Fruit fly (Drosophila melanogaster) whole organism, adult: ENCODE results near the gene mbo.

Experiments used
- CG11617 ChIP-seq: fragments of 200-800 bp; sonication (Bioruptor generic); optimal IDR thresholded peaks from 2 replicates; lab custom pipeline; 2017; ENCODE audit warnings: mild to moderate bottlenecking, missing biosample characterization, missing genetic modification reagents, missing genetic modification characterization
- CG12768 ChIP-seq: fragments of 200-800 bp; sonication (Bioruptor generic); optimal IDR thresholded peaks from 2 replicates; lab custom pipeline; 2017; ENCODE audit warnings: missing biosample characterization, missing genetic modification characterization, mild to moderate bottlenecking, moderate library complexity, missing genetic modification reagents
- CG14711 ChIP-seq: fragments of 200-800 bp; sonication (Bioruptor generic); optimal IDR thresholded peaks from 2 replicates; lab custom pipeline; 2018; ENCODE audit warnings: missing biosample characterization, mild to moderate bottlenecking, missing genetic modification characterization, moderate library complexity
- CG1620 ChIP-seq: fragments of 200-800 bp; sonication (Bioruptor generic); optimal IDR thresholded peaks from 2 replicates; lab custom pipeline; 2016; ENCODE audit warnings: missing biosample characterization, missing genetic modification characterization
- CG33017 ChIP-seq: fragments of 200-800 bp; sonication (Bioruptor generic); optimal IDR thresholded peaks from 2 replicates; lab custom pipeline; 2018; ENCODE audit warnings: missing biosample characterization, mild to moderate bottlenecking, missing genetic modification characterization, moderate library complexity
- CG5204 ChIP-seq: fragments of 200-800 bp; sonication (Bioruptor generic); optimal IDR thresholded peaks from 2 replicates; lab custom pipeline; 2016; ENCODE audit warnings: missing biosample characterization, missing genetic modification characterization
- CG7045 ChIP-seq: fragments of 200-800 bp; sonication (Bioruptor generic); optimal IDR thresholded peaks from 2 replicates; lab custom pipeline; 2017; ENCODE audit warnings: missing biosample characterization, mild to moderate bottlenecking, missing genetic modification characterization
- CG7101 ChIP-seq: fragments of 200-800 bp; sonication (Bioruptor generic); optimal IDR thresholded peaks from 2 replicates; lab custom pipeline; 2018; ENCODE audit warnings: missing biosample characterization, mild to moderate bottlenecking, missing genetic modification characterization, moderate library complexity
- Clk ChIP-seq: fragments of 200-800 bp; sonication (Bioruptor generic); optimal IDR thresholded peaks from 2 replicates; lab custom pipeline; 2017; ENCODE audit warnings: missing biosample characterization, missing genetic modification characterization
- Crg-1 ChIP-seq: fragments of 200-800 bp; sonication (Bioruptor generic); optimal IDR thresholded peaks from 2 replicates; lab custom pipeline; 2016; ENCODE audit warnings: missing biosample characterization, missing genetic modification characterization
- Hr96 ChIP-seq: fragments of 200-800 bp; sonication (Bioruptor generic); optimal IDR thresholded peaks from 2 replicates; lab custom pipeline; 2016; ENCODE audit warnings: missing biosample characterization, missing genetic modification characterization
- Mnt ChIP-seq: fragments of 200-800 bp; sonication (Bioruptor generic); optimal IDR thresholded peaks from 2 replicates; lab custom pipeline; 2016; ENCODE audit warnings: missing biosample characterization, mild to moderate bottlenecking, missing genetic modification characterization
- bab1 ChIP-seq: fragments of 200-800 bp; sonication (Bioruptor generic); optimal IDR thresholded peaks from 3 replicates; lab custom pipeline; 2019; ENCODE audit warnings: missing biosample characterization, mild to moderate bottlenecking, missing genetic modification characterization, moderate library complexity
- cic ChIP-seq: fragments of 200-800 bp; sonication (Bioruptor generic); optimal IDR thresholded peaks from 2 replicates; lab custom pipeline; 2017; ENCODE audit warnings: missing biosample characterization, mild to moderate bottlenecking, missing genetic modification characterization, moderate library complexity
- cnc ChIP-seq, 2 experiments: fragments of >200 bp; optimal IDR thresholded peaks; 2 replicates each; lab custom pipeline; 2017
- kay ChIP-seq: fragments of 200-800 bp; sonication (Bioruptor generic); peaks from one replicate; lab custom pipeline; 2016; ENCODE audit warnings: missing biosample characterization, missing genetic modification characterization, borderline replicate concordance
- ovo ChIP-seq: fragments of 200-800 bp; sonication (Bioruptor generic); optimal IDR thresholded peaks from 2 replicates; lab custom pipeline; 2016; ENCODE audit warnings: missing biosample characterization, missing genetic modification characterization
- pad ChIP-seq: fragments of 200-800 bp; sonication (Bioruptor generic); optimal IDR thresholded peaks from 3 replicates; lab custom pipeline; 2017; ENCODE audit warnings: missing biosample characterization, missing genetic modification characterization, mild to moderate bottlenecking, moderate library complexity, missing genetic modification reagents
- tj ChIP-seq: fragments of 200-800 bp; sonication (Bioruptor generic); optimal IDR thresholded peaks from 3 replicates; lab custom pipeline; 2017; ENCODE audit warnings: missing biosample characterization, mild to moderate bottlenecking, missing genetic modification characterization, moderate library complexity
- toe ChIP-seq: fragments of 200-800 bp; sonication (Bioruptor generic); optimal IDR thresholded peaks from 2 replicates; lab custom pipeline; 2016; ENCODE audit warnings: missing biosample characterization, missing genetic modification characterization

Gene mbo

DNA sequence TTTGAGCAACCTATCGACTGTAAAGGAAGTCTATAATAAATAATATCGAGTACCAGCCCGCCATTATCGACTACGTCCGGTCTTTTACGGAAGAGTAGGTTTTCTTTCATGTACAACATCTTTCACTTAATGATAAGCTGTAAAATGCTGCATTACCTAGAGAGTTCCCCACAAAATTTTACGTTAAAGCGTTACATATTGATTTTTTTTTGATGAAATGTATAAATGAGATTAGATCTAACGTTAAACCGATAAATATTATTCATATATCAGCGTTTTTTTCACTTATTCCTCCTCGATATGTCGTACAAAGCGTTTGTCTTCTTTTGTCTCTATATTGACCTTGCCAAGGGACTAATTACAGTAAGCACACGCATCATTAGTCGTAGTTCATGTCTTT lies 44.2 kb downstream of the mbo start, which contains the start of gene CG11598:
CG11598 (plus strand) TSS at position 301 of the 400 bp plus-strand sequence.
- TF ChIP-seq CG14711 (no peak), Hr96 (GFP tag; lab: Kevin White, UChicago) (no peak), kay (no peak), toe (GFP tag; lab: Kevin White, UChicago) (no peak), CG11617 (no peak), pad (GFP tag; lab: Kevin White, UChicago) (no peak), CG5204 (no peak), cnc (optimal IDR thresholded peaks at IDR 0.05; lab: Kevin White, UChicago) (no peak), tj (GFP tag; lab: Kevin White, UChicago) (no peak), Crg-1 (GFP tag; lab: Kevin White, UChicago) (no peak), bab1 (no peak), cic (GFP tag; lab: Kevin White, UChicago) (no peak), Mnt (GFP tag; lab: Kevin White, UChicago) (no peak), CG7045 (GFP tag; lab: Kevin White, UChicago) (no peak), CG33017 (tag; lab: Kevin White, UChicago) (no peak), CG12768 (no peak), Clk (GFP tag; lab: Kevin White, UChicago) (no peak)

DNA sequence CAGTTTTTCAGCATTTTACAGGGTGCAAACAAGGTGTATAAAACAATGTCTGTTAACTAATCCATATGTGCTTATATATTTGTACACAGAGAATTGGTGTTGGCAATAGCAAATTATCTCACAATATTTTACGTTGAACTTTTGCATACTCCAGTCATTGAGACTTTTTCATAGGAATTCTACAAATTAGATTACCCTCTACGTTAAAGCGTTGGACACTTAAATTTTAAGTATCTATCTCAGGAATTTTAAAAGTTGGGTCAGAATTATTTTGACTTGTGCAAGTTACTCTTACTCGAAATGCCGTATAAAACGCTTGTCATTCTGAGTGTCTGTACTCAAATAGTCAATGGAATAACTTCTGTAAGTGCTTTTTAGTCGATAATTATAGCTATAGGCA lies 45.8 kb downstream of the mbo start, which contains the start of gene CG18530:
CG18530 (plus strand) TSS at position 301 of the 400 bp plus-strand sequence.
- TF ChIP-seq cic (GFP tag; lab: Kevin White, UChicago), result no peak
- TF ChIP-seq Mnt (GFP tag; lab: Kevin White, UChicago), result no peak
- no peak for TF ChIP-seq CG7101 (tag; lab: Kevin White, UChicago)
- TF ChIP-seq Clk (GFP tag; lab: Kevin White, UChicago), result no peak
- TF ChIP-seq CG5204, result no peak
- no peak for TF ChIP-seq ovo (GFP tag; lab: Kevin White, UChicago)
- TF ChIP-seq pad (GFP tag; lab: Kevin White, UChicago), result no peak
- TF ChIP-seq kay, result no peak
- no peak for TF ChIP-seq CG11617
- no peak for TF ChIP-seq bab1
- TF ChIP-seq Crg-1 (GFP tag; lab: Kevin White, UChicago), result no peak
- no peak for TF ChIP-seq CG7045 (GFP tag; lab: Kevin White, UChicago)

DNA sequence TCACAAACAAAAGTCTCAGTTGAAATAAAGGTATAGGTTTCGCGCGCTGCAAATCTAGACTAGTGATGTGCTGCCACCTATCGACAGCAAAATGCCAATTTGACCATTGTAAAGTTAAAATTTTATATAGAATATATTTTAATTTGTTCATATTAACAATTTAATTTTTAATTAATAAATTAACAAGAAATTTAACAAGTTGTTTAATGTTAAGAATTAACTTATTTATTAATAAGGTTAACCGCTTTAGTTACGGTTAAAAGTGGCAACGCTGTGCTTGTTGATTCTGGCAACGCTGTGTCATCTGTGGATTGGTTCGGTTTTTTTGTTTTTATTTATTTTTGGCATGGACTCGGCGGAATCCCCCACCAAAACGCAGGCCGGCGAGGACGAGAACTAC lies 48.5 kb downstream of the mbo start, which contains the start of gene Not10:
Not10 (plus strand) TSS at position 279 of the 400 bp plus-strand sequence.
- TF ChIP-seq bab1, result peak; percentile 59
- TF ChIP-seq CG11617, result peak; percentile 17
- peak; percentile 13 for TF ChIP-seq Mnt (GFP tag; lab: Kevin White, UChicago)
- peak; percentile 57 for TF ChIP-seq CG14711
- TF ChIP-seq kay, result peak; percentile 71
- peak; percentile 0 for TF ChIP-seq ovo (GFP tag; lab: Kevin White, UChicago)
- TF ChIP-seq toe (GFP tag; lab: Kevin White, UChicago), result peak; percentile 43
- TF ChIP-seq pad (GFP tag; lab: Kevin White, UChicago), result peak; percentile 7
- no peak for TF ChIP-seq Hr96 (GFP tag; lab: Kevin White, UChicago)
- TF ChIP-seq CG33017 (tag; lab: Kevin White, UChicago), result peak; percentile 41
- TF ChIP-seq CG7101 (tag; lab: Kevin White, UChicago), result peak; percentile 61
- no peak for TF ChIP-seq CG1620 (GFP tag; lab: Kevin White, UChicago)
- TF ChIP-seq Clk (GFP tag; lab: Kevin White, UChicago), result no peak
- no peak for TF ChIP-seq CG7045 (GFP tag; lab: Kevin White, UChicago)
- peak; percentile 50 for TF ChIP-seq Crg-1 (GFP tag; lab: Kevin White, UChicago)
- peak; percentile 8 for TF ChIP-seq tj (GFP tag; lab: Kevin White, UChicago)
- no peak for TF ChIP-seq CG5204
- TF ChIP-seq cic (GFP tag; lab: Kevin White, UChicago), result no peak
- TF ChIP-seq cnc (optimal IDR thresholded peaks at IDR 0.05; lab: Kevin White, UChicago), result no peak
- TF ChIP-seq CG12768, result no peak

DNA sequence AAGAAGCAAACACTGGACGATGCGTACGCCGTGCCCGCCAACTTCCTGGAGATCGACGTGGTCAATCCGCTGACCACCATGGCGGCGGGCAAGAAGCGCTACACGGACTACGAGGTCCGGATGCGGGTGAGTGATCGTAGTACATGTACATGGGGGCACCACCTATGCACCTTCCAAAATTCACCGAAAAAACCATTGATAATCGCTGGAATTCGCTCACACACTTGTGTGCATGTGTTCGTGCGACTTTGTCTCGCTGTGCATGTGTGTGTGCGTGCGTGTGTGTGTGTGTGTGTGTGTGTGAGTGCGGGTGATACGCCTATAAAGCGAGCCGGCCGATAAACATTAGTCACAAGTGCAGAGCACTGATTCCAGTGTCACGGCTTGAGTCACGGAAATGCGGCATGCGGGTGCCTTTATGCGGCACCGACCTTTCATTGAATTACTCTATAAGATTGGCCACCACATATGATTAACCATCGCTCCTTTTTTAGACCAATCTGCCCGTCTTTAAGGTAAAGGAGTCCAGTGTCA lies 50.4 kb downstream of the mbo start:
- TF ChIP-seq kay (peak; percentile 81), cnc (optimal IDR thresholded peaks at IDR 0.05; lab: Kevin White, UChicago) (no peak)

DNA sequence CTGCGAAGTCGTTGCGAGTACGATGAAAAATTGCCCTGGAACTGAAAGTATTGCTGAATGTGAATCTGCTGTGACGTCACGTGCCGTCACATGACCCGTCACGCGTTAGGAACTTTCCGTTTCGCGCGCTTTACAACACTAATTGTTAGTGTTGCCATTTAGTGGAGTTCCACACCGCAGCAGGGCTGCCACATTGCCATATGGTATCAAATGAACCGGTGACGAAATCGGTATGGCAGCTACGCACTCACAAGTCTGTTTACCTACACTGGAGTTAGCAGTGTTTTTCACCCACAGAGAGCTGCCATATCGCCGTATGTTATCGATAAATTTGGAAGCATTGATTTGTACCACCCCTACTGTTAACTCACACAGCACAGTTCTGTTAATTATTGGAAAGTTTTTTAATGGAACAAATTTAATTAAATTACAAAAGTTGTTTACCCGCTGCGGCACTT lies 51.1 kb downstream of the mbo start, which contains the start of the genes Vha55 and Snx3:
Vha55 (minus strand) TSS at position 139 of the 458 bp plus-strand sequence.
Snx3 (plus strand) TSS at position 341 of the 458 bp plus-strand sequence.
- TF ChIP-seq CG14711, result peak; percentile 63
- no peak for TF ChIP-seq CG5204
- no peak for TF ChIP-seq CG11617
- TF ChIP-seq CG7045 (GFP tag; lab: Kevin White, UChicago), result peak; percentile 53
- TF ChIP-seq CG1620 (GFP tag; lab: Kevin White, UChicago), result peak; percentile 95
- TF ChIP-seq Mnt (GFP tag; lab: Kevin White, UChicago), result peak; percentile 92
- TF ChIP-seq Crg-1 (GFP tag; lab: Kevin White, UChicago), result peak; percentile 90
- TF ChIP-seq tj (GFP tag; lab: Kevin White, UChicago), result peak; percentile 3
- peak; percentile 82 for TF ChIP-seq Hr96 (GFP tag; lab: Kevin White, UChicago)
- TF ChIP-seq pad (GFP tag; lab: Kevin White, UChicago), result peak; percentile 85
- peak; percentile 81 for TF ChIP-seq toe (GFP tag; lab: Kevin White, UChicago)
- peak; percentile 66 for TF ChIP-seq CG33017 (tag; lab: Kevin White, UChicago)
- peak; percentile 89 for TF ChIP-seq cic (GFP tag; lab: Kevin White, UChicago)
- peak; percentile 81 for TF ChIP-seq bab1
- no peak for TF ChIP-seq kay
- TF ChIP-seq cnc (optimal IDR thresholded peaks at IDR 0.05; lab: Kevin White, UChicago), result no peak
- TF ChIP-seq CG7101 (tag; lab: Kevin White, UChicago), result peak; percentile 79
- peak; percentile 61 for TF ChIP-seq CG12768
- peak; percentile 83 for TF ChIP-seq Clk (GFP tag; lab: Kevin White, UChicago)
- peak; percentile 91 for TF ChIP-seq ovo (GFP tag; lab: Kevin White, UChicago)
